Worm (Caenorhabditis elegans) whole organism, young adult: ENCODE measurements around the gene F26G1.2.

Experiments
- B0019.2 ChIP-seq: fragments of 200-800 bp; sonication (Bioruptor generic); conservative IDR thresholded peaks from 2 replicates; pipeline ENCODE4 v1.3.6; 2022; ENCODE audit warnings: missing genetic modification reagents, missing genetic modification characterization, missing compliant biosample characterization
- B0336.3 ChIP-seq: fragments of 200-800 bp; sonication (Bioruptor generic); IDR thresholded peaks from 2 replicates; pipeline ENCODE4 v1.3.6; 2022; ENCODE audit warnings: missing genetic modification characterization, missing compliant biosample characterization
- C06A6.2 ChIP-seq: fragments of 200-800 bp; sonication (Bioruptor generic); conservative IDR thresholded peaks from 2 replicates; pipeline ENCODE4 v1.3.6; 2022; ENCODE audit warnings: missing genetic modification characterization, missing compliant biosample characterization
- C17E4.6 ChIP-seq: fragments of 200-800 bp; sonication (Bioruptor generic); IDR thresholded peaks from 2 replicates; pipeline ENCODE4 v1.3.6; 2022; ENCODE audit warnings: missing genetic modification reagents, missing genetic modification characterization, missing compliant biosample characterization
- D2030.7 ChIP-seq: fragments of 200-800 bp; sonication (Bioruptor generic); IDR thresholded peaks from 2 replicates; pipeline ENCODE4 v1.3.6; 2022; ENCODE audit warnings: missing genetic modification reagents, missing genetic modification characterization, missing compliant biosample characterization
- F10E7.11 ChIP-seq: sonication (generic microtip); optimal IDR thresholded peaks from 2 replicates; lab custom pipeline; 2017; ENCODE audit warnings: mild to moderate bottlenecking, missing genetic modification characterization, moderate library complexity, missing compliant biosample characterization
- F37B4.10 ChIP-seq: fragments of 200-800 bp; sonication (Bioruptor generic); IDR thresholded peaks from 2 replicates; pipeline ENCODE4 v1.3.6; 2022; ENCODE audit warnings: missing genetic modification characterization, missing compliant biosample characterization
- F49E8.2 ChIP-seq: sonication (generic microtip); optimal IDR thresholded peaks from 3 replicates; lab custom pipeline; 2017; ENCODE audit warnings: missing genetic modification characterization, mild to moderate bottlenecking, missing compliant biosample characterization, antibody characterized with exemption, moderate library complexity; ENCODE audit not compliant: insufficient read depth
- F52B5.7 ChIP-seq: sonication (generic microtip); optimal IDR thresholded peaks from 2 replicates; lab custom pipeline; 2016; ENCODE audit warnings: mild to moderate bottlenecking, missing genetic modification characterization, missing compliant biosample characterization
- Y79H2A.3 ChIP-seq: fragments of 200-800 bp; sonication (Bioruptor generic); conservative IDR thresholded peaks from 2 replicates; pipeline ENCODE4 v1.3.6; 2022; ENCODE audit warnings: missing genetic modification reagents, missing genetic modification characterization, missing compliant biosample characterization
- aptf-2 ChIP-seq: fragments of 200-800 bp; sonication (Bioruptor generic); conservative IDR thresholded peaks from 2 replicates; pipeline ENCODE4 v1.3.6; 2022; ENCODE audit warnings: missing genetic modification reagents, missing genetic modification characterization, missing compliant biosample characterization
- ceh-58 ChIP-seq: fragments of 200-800 bp; sonication (Bioruptor generic); IDR thresholded peaks from 2 replicates; pipeline ENCODE4 v1.3.6; 2022; ENCODE audit warnings: missing genetic modification characterization, missing compliant biosample characterization
- die-1 ChIP-seq: sonication (generic microtip); optimal IDR thresholded peaks from 2 replicates; lab custom pipeline; 2016; ENCODE audit warnings: missing genotype, mild to moderate bottlenecking, missing genetic modification characterization, missing compliant biosample characterization
- egrh-3 ChIP-seq: fragments of 200-800 bp; sonication (Bioruptor generic); IDR thresholded peaks from 2 replicates; pipeline ENCODE4 v1.3.6; 2022; ENCODE audit warnings: missing genetic modification reagents, missing genetic modification characterization, missing compliant biosample characterization
- ekl-4 ChIP-seq: fragments of 200-800 bp; sonication (Bioruptor generic); IDR thresholded peaks from 2 replicates; pipeline ENCODE4 v1.3.6; 2022; ENCODE audit warnings: missing genetic modification reagents, missing genetic modification characterization, missing compliant biosample characterization
- ets-4 ChIP-seq: fragments of 200-800 bp; sonication (Bioruptor generic); optimal IDR thresholded peaks from 2 replicates; lab custom pipeline; 2018; ENCODE audit warnings: mild to moderate bottlenecking, missing genetic modification characterization, missing compliant biosample characterization
- hsf-1 ChIP-seq: fragments of 200-800 bp; sonication (Bioruptor generic); IDR thresholded peaks from 2 replicates; pipeline ENCODE4 v1.3.6; 2022; ENCODE audit warnings: missing genetic modification reagents, missing genetic modification characterization, missing compliant biosample characterization
- lsy-27 ChIP-seq: sonication (generic microtip); optimal IDR thresholded peaks from 2 replicates; lab custom pipeline; 2017; ENCODE audit warnings: missing genetic modification characterization, mild to moderate bottlenecking, missing compliant biosample characterization, antibody characterized with exemption, missing genotype, borderline replicate concordance; ENCODE audit not compliant: insufficient read depth
- madf-3 ChIP-seq: fragments of 200-800 bp; sonication (Bioruptor generic); IDR thresholded peaks from 2 replicates; pipeline ENCODE4 v1.3.6; 2022; ENCODE audit warnings: missing genetic modification reagents, missing genetic modification characterization, missing compliant biosample characterization
- madf-6 ChIP-seq: fragments of 200-800 bp; sonication (Bioruptor generic); IDR thresholded peaks from 2 replicates; pipeline ENCODE4 v1.3.6; 2022; ENCODE audit warnings: missing genetic modification reagents, missing genetic modification characterization, missing compliant biosample characterization
- madf-8 ChIP-seq: fragments of 200-800 bp; sonication (Bioruptor generic); conservative IDR thresholded peaks from 2 replicates; pipeline ENCODE4 v1.3.6; 2022; ENCODE audit warnings: missing genetic modification reagents, missing genetic modification characterization, missing compliant biosample characterization
- nfya-1 ChIP-seq: sonication (generic microtip); optimal IDR thresholded peaks from 2 replicates; lab custom pipeline; 2017; ENCODE audit warnings: antibody characterized with exemption, missing compliant biosample characterization, missing genetic modification characterization, borderline replicate concordance; ENCODE audit not compliant: insufficient read depth
- rcor-1 ChIP-seq: fragments of 200-800 bp; sonication (Bioruptor generic); IDR thresholded peaks from 2 replicates; pipeline ENCODE4 v1.3.6; 2022; ENCODE audit warnings: missing genetic modification reagents, missing genetic modification characterization, missing compliant biosample characterization
- repo-1 ChIP-seq: sonication (generic microtip); optimal IDR thresholded peaks from 2 replicates; lab custom pipeline; 2017; ENCODE audit warnings: mild to moderate bottlenecking, missing genetic modification characterization, missing compliant biosample characterization
- snpc-1.3 ChIP-seq: sonication (generic microtip); optimal IDR thresholded peaks from 2 replicates; lab custom pipeline; 2017; ENCODE audit warnings: missing genetic modification characterization, mild to moderate bottlenecking, missing compliant biosample characterization, antibody characterized with exemption, moderate library complexity, missing genotype, missing genetic modification reagents; ENCODE audit not compliant: insufficient read depth
- snpc-3.4 ChIP-seq: sonication (generic microtip); optimal IDR thresholded peaks from 2 replicates; lab custom pipeline; 2017; ENCODE audit warnings: missing genetic modification characterization, mild to moderate bottlenecking, missing compliant biosample characterization, antibody characterized with exemption, moderate library complexity, missing genotype, missing genetic modification reagents
- snpc-4 ChIP-seq, 5 experiments: fragments of 150-350 bp in 1 of 5; sonication (generic microtip) in 4 of 5; optimal IDR thresholded peaks; 2 replicates each; lab custom pipeline; 2014 to 2018; ENCODE audit warnings: missing genetic modification characterization in 5 of 5, missing biosample characterization in 3 of 5, antibody characterized with exemption in 2 of 5, mild to moderate bottlenecking in 2 of 5, missing compliant biosample characterization in 2 of 5, missing genotype in 2 of 5, moderate library complexity in 2 of 5, missing genetic modification reagents in 1 of 5
- sptf-2 ChIP-seq: fragments of 200-800 bp; sonication (Bioruptor generic); optimal IDR thresholded peaks from 2 replicates; lab custom pipeline; 2018; ENCODE audit warnings: mild to moderate bottlenecking, missing genetic modification characterization, missing compliant biosample characterization
- tbp1 ChIP-seq: fragments of 200-800 bp; sonication (Bioruptor generic); optimal IDR thresholded peaks from 2 replicates; lab custom pipeline; 2018; ENCODE audit warnings: mild to moderate bottlenecking, missing genetic modification characterization, missing compliant biosample characterization
- tbx-9 ChIP-seq: sonication (generic microtip); optimal IDR thresholded peaks from 2 replicates; lab custom pipeline; 2016; ENCODE audit warnings: borderline replicate concordance, missing genetic modification characterization, inconsistent platforms, missing compliant biosample characterization
- tlf-1 ChIP-seq: fragments of 200-800 bp; sonication (Bioruptor generic); optimal IDR thresholded peaks from 2 replicates; lab custom pipeline; 2018; ENCODE audit warnings: mild to moderate bottlenecking, missing genetic modification characterization, missing compliant biosample characterization
- unc-130 ChIP-seq: sonication (generic microtip); optimal IDR thresholded peaks from 2 replicates; lab custom pipeline; 2016; ENCODE audit warnings: missing genetic modification reagents, missing genetic modification characterization, missing compliant biosample characterization
- ztf-26 ChIP-seq: sonication (generic microtip); optimal IDR thresholded peaks from 2 replicates; lab custom pipeline; 2017; ENCODE audit warnings: missing genetic modification characterization, missing compliant biosample characterization
- ztf-6 ChIP-seq: fragments of 200-800 bp; sonication (Bioruptor generic); IDR thresholded peaks from 2 replicates; pipeline ENCODE4 v1.3.6; 2022; ENCODE audit warnings: missing genetic modification reagents, missing genetic modification characterization, missing compliant biosample characterization

Gene F26G1.2

DNA sequence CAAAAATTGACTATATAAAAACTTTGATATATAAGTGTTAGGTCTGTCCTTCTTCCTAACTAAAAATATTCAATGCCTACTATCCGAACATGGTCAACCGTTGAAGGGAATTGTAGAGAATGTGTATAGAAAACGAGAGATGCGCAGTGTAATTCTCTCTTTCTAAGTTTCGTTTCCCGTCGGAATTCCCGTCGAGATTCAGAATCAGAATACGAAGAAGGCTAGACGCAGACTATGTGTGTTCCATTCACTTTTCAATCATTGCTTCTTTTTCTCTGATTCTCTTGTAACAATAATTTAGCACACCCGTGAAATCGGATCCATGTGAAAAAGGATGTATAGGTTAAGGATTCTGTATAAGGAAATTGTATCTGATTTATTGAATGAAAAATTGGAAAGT, 28.4 kb upstream of the F26G1.2 start:
- TF ChIP-seq tlf-1 (GFP tag; lab: Kevin White, UChicago) (no peak), F52B5.7 (tag; lab: Kevin White, UChicago) (no peak), F49E8.2 (tag; lab: Kevin White, UChicago) (no peak), aptf-2 (GFP tag; lab: Robert Waterston, UW) (no peak), Y79H2A.3 (GFP tag; lab: Robert Waterston, UW) (no peak), madf-8 (GFP tag; lab: Robert Waterston, UW) (no peak), unc-130 (no peak), F10E7.11 (tag; lab: Kevin White, UChicago) (no peak), repo-1 (tag; lab: Kevin White, UChicago) (no peak), F37B4.10 (GFP tag; lab: Robert Waterston, UW) (no peak), ztf-6 (GFP tag; lab: Robert Waterston, UW) (no peak), tbp1 (GFP tag; lab: Kevin White, UChicago) (no peak), lsy-27 (tag; lab: Kevin White, UChicago) (no peak), madf-6 (GFP tag; lab: Robert Waterston, UW) (no peak), ets-4 (GFP tag; lab: Kevin White, UChicago) (no peak), ztf-26 (tag; lab: Kevin White, UChicago) (no peak), sptf-2 (GFP tag; lab: Kevin White, UChicago) (no peak), B0336.3 (GFP tag; lab: Robert Waterston, UW) (no peak), snpc-1.3 (tag; lab: Kevin White, UChicago) (no peak)

DNA sequence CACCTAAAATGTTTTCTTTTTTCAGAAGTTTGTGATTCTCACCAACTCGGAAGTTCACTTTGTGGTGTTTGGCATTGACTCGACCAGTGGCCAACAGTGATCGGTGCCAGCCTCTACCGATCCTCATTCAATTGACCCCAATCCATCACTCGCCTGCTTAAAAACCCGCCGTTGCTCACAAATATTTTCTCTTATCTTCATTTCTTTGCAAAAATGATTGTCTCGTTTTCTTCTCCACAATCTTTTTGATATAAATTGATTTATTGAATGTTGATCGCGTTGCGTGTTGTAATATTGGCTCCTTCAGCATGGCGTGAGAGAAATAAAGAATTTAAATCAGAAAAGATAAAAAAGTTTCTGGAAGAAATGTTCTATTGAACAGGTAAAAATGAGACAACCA, 26.3 kb upstream of the F26G1.2 start:
- no peak for TF ChIP-seq ceh-58 (GFP tag; lab: Robert Waterston, UW)
- no peak for TF ChIP-seq die-1 (tag; lab: Kevin White, UChicago)
- TF ChIP-seq B0019.2 (GFP tag; lab: Robert Waterston, UW), result no peak
- no peak for TF ChIP-seq snpc-3.4
- TF ChIP-seq madf-3 (GFP tag; lab: Robert Waterston, UW), result no peak
- no peak for TF ChIP-seq ekl-4 (GFP tag; lab: Robert Waterston, UW)
- no peak for TF ChIP-seq egrh-3 (GFP tag; lab: Robert Waterston, UW)
- TF ChIP-seq nfya-1 (tag; lab: Kevin White, UChicago), result no peak
- TF ChIP-seq rcor-1, result no peak
- no peak for TF ChIP-seq C06A6.2 (GFP tag; lab: Robert Waterston, UW)
- TF ChIP-seq D2030.7 (GFP tag; lab: Robert Waterston, UW), result no peak
- no peak for TF ChIP-seq C17E4.6 (GFP tag; lab: Robert Waterston, UW)
- TF ChIP-seq tbx-9 (tag; lab: Kevin White, UChicago), result no peak
- TF ChIP-seq snpc-4 (GFP tag; optimal IDR thresholded peaks at IDR 0.05; lab: Kevin White, UChicago), result no peak
- no peak for TF ChIP-seq snpc-4 (tag; optimal IDR thresholded peaks at IDR 0.05; lab: Kevin White, UChicago)
- TF ChIP-seq F49E8.2 (tag; lab: Kevin White, UChicago), result no peak
- TF ChIP-seq, all 124 proteins: peak for 0

DNA sequence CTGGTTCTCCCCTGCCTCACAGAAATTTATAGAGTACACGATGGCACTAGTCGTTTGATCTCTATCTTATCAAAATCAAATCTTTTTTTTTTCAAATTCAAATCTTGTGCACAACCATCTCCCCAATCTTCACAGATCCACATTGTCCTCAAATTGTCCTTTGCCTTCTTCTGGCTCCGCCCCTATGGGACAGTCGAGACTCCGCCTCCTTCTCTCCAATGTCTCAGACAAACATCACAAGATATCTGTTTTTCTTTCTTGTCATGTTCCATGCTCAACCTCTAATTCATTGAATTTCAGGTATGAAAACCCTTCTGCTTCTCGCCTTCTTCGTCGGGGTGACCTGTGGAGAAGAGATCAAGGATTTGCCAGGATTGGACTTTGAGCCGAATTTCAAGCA, 25.5 kb upstream of the F26G1.2 start, which contains the start of gene ctsa-1.1:
ctsa-1.1 (plus strand) TSS at position 301 of the 400 bp plus-strand sequence.
- TF ChIP-seq hsf-1 (GFP tag; lab: Robert Waterston, UW) (0 out of 2 replicates have a peak, but pooled peaks have one; percentile 33), C17E4.6 (GFP tag; lab: Robert Waterston, UW) (no peak)
